Fruit fly (Drosophila melanogaster): ENCODE measurements around the gene CG7920.
A peak's percentile ranks its signal among the peaks of the same experiment; 100 is the strongest.

The CG7920 gene

dm6 chr3R:30055915-30056544 lies 40.9 kb upstream of the CG7920 start, which contains the start of the genes Rpp14b and spn-A (continued):
- peak; percentile 52 for TF ChIP-seq Med (GFP tag)
- peak; percentile 11 for TF ChIP-seq ind (GFP tag; optimal IDR thresholded peaks at IDR 0.05)
- TF ChIP-seq tll (GFP tag; optimal IDR thresholded peaks at IDR 0.05): peak in 1 of 2 experiments; percentile 9
- no peak for TF ChIP-seq CG10462 (GFP tag; optimal IDR thresholded peaks at IDR 0.05)
- peak; percentile 26; the same call in 1 of the 2 replicates for TF ChIP-seq Atf6 (GFP tag; IDR thresholded peaks at IDR 0.05)
- 0 out of 2 replicates have a peak, but pooled peaks have one; percentile 13 for TF ChIP-seq Bgb (GFP tag; IDR thresholded peaks at IDR 0.05; ENCODE audit: partially characterized antibody)
- no peak for TF ChIP-seq abd-A (tag; optimal IDR thresholded peaks at IDR 0.05)
- TF ChIP-seq kay (GFP tag; optimal IDR thresholded peaks at IDR 0.05): no peak
- no peak for TF ChIP-seq ewg (GFP tag; optimal IDR thresholded peaks at IDR 0.05)
- peak; percentile 7 for TF ChIP-seq Chrac-16 (GFP tag; optimal IDR thresholded peaks at IDR 0.05)
- TF ChIP-seq gcm (GFP tag; optimal IDR thresholded peaks at IDR 0.05): peak; percentile 89
- TF ChIP-seq al (GFP tag; IDR thresholded peaks at IDR 0.05): 0 out of 2 replicates have a peak, but pooled peaks have one; percentile 26
- peak; percentile 29; the same call in 1 of the 2 replicates for TF ChIP-seq lmd (GFP tag; IDR thresholded peaks at IDR 0.05)
- no peak for TF ChIP-seq CG8290 (GFP tag; optimal IDR thresholded peaks at IDR 0.05)
- peak in 1 of 2 experiments; percentile 61 for TF ChIP-seq CG8290 (tag; optimal IDR thresholded peaks at IDR 0.05)
- TF ChIP-seq tna (GFP tag; IDR thresholded peaks at IDR 0.05; ENCODE audit: partially characterized antibody): no peak
- no peak for TF ChIP-seq Dll (GFP tag; IDR thresholded peaks at IDR 0.05; ENCODE audit: partially characterized antibody)
- no peak for TF ChIP-seq chn (GFP tag; optimal IDR thresholded peaks at IDR 0.05)
- no peak for TF ChIP-seq Ets97D (GFP tag; optimal IDR thresholded peaks at IDR 0.05)
- TF ChIP-seq B-H2 (GFP tag; optimal IDR thresholded peaks at IDR 0.05): peak; percentile 46
- TF ChIP-seq pfk (GFP tag; optimal IDR thresholded peaks at IDR 0.05): no peak
- peak; percentile 43 for TF ChIP-seq YL-1 (GFP tag; optimal IDR thresholded peaks at IDR 0.05)
- 0 out of 2 replicates have a peak, but pooled peaks have one; percentile 19 for TF ChIP-seq chm (GFP tag; IDR thresholded peaks at IDR 0.05)
- TF ChIP-seq Doc3 (GFP tag; IDR thresholded peaks at IDR 0.05; ENCODE audit: partially characterized antibody): 0 out of 3 replicates have a peak, but pooled peaks have one; percentile 7
- TF ChIP-seq btn (GFP tag; optimal IDR thresholded peaks at IDR 0.05): no peak
- no peak for TF ChIP-seq CrebB (tag; optimal IDR thresholded peaks at IDR 0.05)
- peak; percentile 34; the same call in 1 of the 3 replicates for TF ChIP-seq otp (GFP tag; IDR thresholded peaks at IDR 0.05)
- peak; percentile 46; the same call in 1 of the 2 replicates for TF ChIP-seq CG32772 (GFP tag; IDR thresholded peaks at IDR 0.05)
- peak; percentile 46 for TF ChIP-seq pzg (GFP tag; optimal IDR thresholded peaks at IDR 0.05)
- TF ChIP-seq CG2678 (tag; optimal IDR thresholded peaks at IDR 0.05): peak; percentile 13
- TF ChIP-seq ci (GFP tag; IDR thresholded peaks at IDR 0.05): peak; percentile 43; the same call in 2 of the 3 replicates
- peak; percentile 17 for TF ChIP-seq mam (GFP tag; optimal IDR thresholded peaks at IDR 0.05)
- no peak for TF ChIP-seq Sry-δ (GFP tag; optimal IDR thresholded peaks at IDR 0.05)
- TF ChIP-seq Xrp1 (GFP tag; IDR thresholded peaks at IDR 0.05): 0 out of 2 replicates have a peak, but pooled peaks have one; percentile 36
- peak; percentile 0 for TF ChIP-seq Sin3A (optimal IDR thresholded peaks at IDR 0.05)
- peak in 1 of 2 experiments; percentile 4 for TF ChIP-seq Hr51 (GFP tag; optimal IDR thresholded peaks at IDR 0.05)
- peak; percentile 26; the same call in 1 of the 2 replicates for TF ChIP-seq sob (GFP tag; IDR thresholded peaks at IDR 0.05)
- no peak for TF ChIP-seq CG6854 (GFP tag; optimal IDR thresholded peaks at IDR 0.05)
- TF ChIP-seq D (optimal IDR thresholded peaks at IDR 0.05): no peak
- no peak for TF ChIP-seq D (GFP tag; optimal IDR thresholded peaks at IDR 0.05)
- peak; percentile 48; the same call in 1 of the 2 replicates for TF ChIP-seq vvl (GFP tag; IDR thresholded peaks at IDR 0.05)
- TF ChIP-seq CG3995 (GFP tag; optimal IDR thresholded peaks at IDR 0.05): peak; percentile 1
- peak; percentile 84 for TF ChIP-seq MBD-R2 (GFP tag; IDR thresholded peaks at IDR 0.05)
- peak; percentile 34; the same call in 1 of the 2 replicates for TF ChIP-seq H2.0 (GFP tag; IDR thresholded peaks at IDR 0.05)
- 0 out of 2 replicates have a peak, but pooled peaks have one; percentile 21 for TF ChIP-seq klu (GFP tag; IDR thresholded peaks at IDR 0.05)
- peak; percentile 19 for TF ChIP-seq CG1602 (GFP tag; optimal IDR thresholded peaks at IDR 0.05)
- TF ChIP-seq CG8765 (GFP tag; IDR thresholded peaks at IDR 0.05): no peak
- peak; percentile 56 for TF ChIP-seq E2f2 (GFP tag; IDR thresholded peaks at IDR 0.05)
- TF ChIP-seq CG16815 (GFP tag; optimal IDR thresholded peaks at IDR 0.05): peak; percentile 17
- TF ChIP-seq CG17328 (GFP tag; IDR thresholded peaks at IDR 0.05): peak; percentile 33; the same call in 1 of the 2 replicates
